Worm (Caenorhabditis elegans) whole organism, young adult: ENCODE data around the gene Y7A5A.1.
A peak's percentile ranks its signal among the peaks of the same experiment; 100 is the strongest.

ENCODE experiments used
- B0019.2 ChIP-seq: fragments of 200-800 bp; sonication (Bioruptor generic); conservative IDR thresholded peaks from 2 replicates; pipeline ENCODE4 v1.3.6; 2022; ENCODE audit warnings: missing genetic modification reagents, missing genetic modification characterization, missing compliant biosample characterization
- B0035.1 ChIP-seq: sonication (generic microtip); optimal IDR thresholded peaks from 2 replicates; lab custom pipeline; 2016; ENCODE audit warnings: missing genetic modification characterization, mild to moderate bottlenecking, missing compliant biosample characterization, missing genotype, missing genetic modification reagents
- B0336.3 ChIP-seq: fragments of 200-800 bp; sonication (Bioruptor generic); IDR thresholded peaks from 2 replicates; pipeline ENCODE4 v1.3.6; 2022; ENCODE audit warnings: missing genetic modification characterization, missing compliant biosample characterization
- D2030.7 ChIP-seq: fragments of 200-800 bp; sonication (Bioruptor generic); IDR thresholded peaks from 2 replicates; pipeline ENCODE4 v1.3.6; 2022; ENCODE audit warnings: missing genetic modification reagents, missing genetic modification characterization, missing compliant biosample characterization
- F22D6.2 ChIP-seq: sonication (generic microtip); optimal IDR thresholded peaks from 2 replicates; lab custom pipeline; 2016; ENCODE audit warnings: mild to moderate bottlenecking, missing genetic modification characterization, missing compliant biosample characterization
- F33H1.4 ChIP-seq: fragments of 200-800 bp; sonication (Bioruptor generic); IDR thresholded peaks from 2 replicates; pipeline ENCODE4 v1.3.6; 2022; ENCODE audit warnings: missing genetic modification reagents, missing genetic modification characterization, missing compliant biosample characterization
- F39B2.1 ChIP-seq: fragments of 200-800 bp; sonication (Bioruptor generic); IDR thresholded peaks from 2 replicates; pipeline ENCODE4 v1.3.6; 2022; ENCODE audit warnings: missing genetic modification reagents, missing genetic modification characterization, missing compliant biosample characterization
- F49E8.2 ChIP-seq: sonication (generic microtip); optimal IDR thresholded peaks from 3 replicates; lab custom pipeline; 2017; ENCODE audit warnings: missing genetic modification characterization, mild to moderate bottlenecking, missing compliant biosample characterization, antibody characterized with exemption, moderate library complexity; ENCODE audit not compliant: insufficient read depth
- F55B11.4 ChIP-seq: sonication (generic microtip); optimal IDR thresholded peaks from 2 replicates; lab custom pipeline; 2016; ENCODE audit warnings: missing compliant biosample characterization, missing genetic modification characterization, borderline replicate concordance; ENCODE audit not compliant: insufficient read depth
- K11D2.4 ChIP-seq: fragments of 200-800 bp; sonication (Bioruptor generic); IDR thresholded peaks from 2 replicates; pipeline ENCODE4 v1.3.6; 2022; ENCODE audit warnings: missing genetic modification reagents, missing genetic modification characterization, missing compliant biosample characterization
- K12H6.12 ChIP-seq: fragments of 200-800 bp; sonication (Bioruptor generic); optimal IDR thresholded peaks from 2 replicates; lab custom pipeline; 2018; ENCODE audit warnings: mild to moderate bottlenecking, missing genetic modification characterization, missing compliant biosample characterization
- T07F8.4 ChIP-seq: sonication (generic microtip); optimal IDR thresholded peaks from 2 replicates; lab custom pipeline; 2016; ENCODE audit warnings: mild to moderate bottlenecking, missing genetic modification characterization, moderate library complexity, missing compliant biosample characterization
- T26A5.8 ChIP-seq: sonication (generic microtip); optimal IDR thresholded peaks from 2 replicates; lab custom pipeline; 2016; ENCODE audit warnings: missing genetic modification characterization, missing compliant biosample characterization
- ZK185.1 ChIP-seq: sonication (generic microtip); optimal IDR thresholded peaks from 2 replicates; lab custom pipeline; 2016; ENCODE audit warnings: mild to moderate bottlenecking, missing genetic modification characterization, missing compliant biosample characterization; ENCODE audit not compliant: poor library complexity, severe bottlenecking
- akir-1 ChIP-seq: fragments of 200-800 bp; sonication (Bioruptor generic); optimal IDR thresholded peaks from 2 replicates; lab custom pipeline; 2018; ENCODE audit warnings: mild to moderate bottlenecking, missing genetic modification characterization, moderate library complexity, missing compliant biosample characterization
- ama-1 ChIP-seq, 3 experiments: fragments of 150-350 bp in 1 of 3; sonication (generic microtip) in 2 of 3; optimal IDR thresholded peaks; 2 replicates each; lab custom pipeline; 2014 to 2018; ENCODE audit warnings: missing biosample characterization in 2 of 3, missing genetic modification characterization in 2 of 3, missing genetic modification reagents in 2 of 3
- ccch-3 ChIP-seq: fragments of 200-800 bp; sonication (Bioruptor generic); optimal IDR thresholded peaks from 2 replicates; lab custom pipeline; 2018; ENCODE audit warnings: mild to moderate bottlenecking, missing genetic modification characterization, missing compliant biosample characterization
- ceh-100 ChIP-seq: fragments of 200-800 bp; sonication (Bioruptor generic); IDR thresholded peaks from 2 replicates; pipeline ENCODE4 v1.3.6; 2022; ENCODE audit warnings: missing genetic modification reagents, missing genetic modification characterization, missing compliant biosample characterization
- die-1 ChIP-seq: sonication (generic microtip); optimal IDR thresholded peaks from 2 replicates; lab custom pipeline; 2016; ENCODE audit warnings: missing genotype, mild to moderate bottlenecking, missing genetic modification characterization, missing compliant biosample characterization
- efl-1 ChIP-seq: fragments of 150-350 bp; optimal IDR thresholded peaks from 2 replicates; lab custom pipeline; 2014; ENCODE audit warnings: missing biosample characterization, missing genetic modification reagents, missing genetic modification characterization
- egl-44 ChIP-seq: fragments of 200-800 bp; sonication (Bioruptor generic); IDR thresholded peaks from 2 replicates; pipeline ENCODE4 v1.3.6; 2022; ENCODE audit warnings: missing genetic modification reagents, missing genetic modification characterization, missing compliant biosample characterization
- gei-17 ChIP-seq: fragments of 200-800 bp; sonication (Bioruptor generic); optimal IDR thresholded peaks from 2 replicates; lab custom pipeline; 2018; ENCODE audit warnings: mild to moderate bottlenecking, missing genetic modification characterization, missing compliant biosample characterization
- hlh-26 ChIP-seq: fragments of 200-800 bp; sonication (Bioruptor generic); conservative IDR thresholded peaks from 2 replicates; pipeline ENCODE4 v1.3.6; 2022; ENCODE audit warnings: missing genetic modification reagents, missing genetic modification characterization, missing compliant biosample characterization
- hmg-20 ChIP-seq: fragments of 200-800 bp; sonication (Bioruptor generic); IDR thresholded peaks from 2 replicates; pipeline ENCODE4 v1.3.6; 2022; ENCODE audit warnings: missing genetic modification reagents, missing genetic modification characterization, missing compliant biosample characterization
- let-607 ChIP-seq, 2 experiments: fragments of 200-800 bp in 1 of 2; sonication (Bioruptor generic) in 1 of 2; sonication (generic microtip) in 1 of 2; optimal IDR thresholded peaks; 2 replicates each; lab custom pipeline; 2016 to 2018; ENCODE audit warnings: mild to moderate bottlenecking in 2 of 2, missing compliant biosample characterization in 2 of 2, missing genetic modification characterization in 2 of 2, moderate library complexity in 2 of 2, missing genotype in 1 of 2
- lin-26 ChIP-seq: fragments of 200-800 bp; sonication (Bioruptor generic); IDR thresholded peaks from 2 replicates; pipeline ENCODE4 v1.3.6; 2022; ENCODE audit warnings: missing genetic modification reagents, missing genetic modification characterization, missing compliant biosample characterization
- lin-54 ChIP-seq: fragments of 200-800 bp; sonication (Bioruptor generic); optimal IDR thresholded peaks from 2 replicates; lab custom pipeline; 2018; ENCODE audit warnings: mild to moderate bottlenecking, missing genetic modification characterization, missing compliant biosample characterization
- lsy-27 ChIP-seq: sonication (generic microtip); optimal IDR thresholded peaks from 2 replicates; lab custom pipeline; 2017; ENCODE audit warnings: missing genetic modification characterization, mild to moderate bottlenecking, missing compliant biosample characterization, antibody characterized with exemption, missing genotype, borderline replicate concordance; ENCODE audit not compliant: insufficient read depth
- madf-10 ChIP-seq: sonication (generic microtip); optimal IDR thresholded peaks from 2 replicates; lab custom pipeline; 2016; ENCODE audit warnings: mild to moderate bottlenecking, missing genetic modification characterization, missing compliant biosample characterization
- madf-6 ChIP-seq: fragments of 200-800 bp; sonication (Bioruptor generic); IDR thresholded peaks from 2 replicates; pipeline ENCODE4 v1.3.6; 2022; ENCODE audit warnings: missing genetic modification reagents, missing genetic modification characterization, missing compliant biosample characterization
- madf-8 ChIP-seq: fragments of 200-800 bp; sonication (Bioruptor generic); conservative IDR thresholded peaks from 2 replicates; pipeline ENCODE4 v1.3.6; 2022; ENCODE audit warnings: missing genetic modification reagents, missing genetic modification characterization, missing compliant biosample characterization
- mcd-1 ChIP-seq: fragments of 200-800 bp; sonication (Bioruptor generic); IDR thresholded peaks from 2 replicates; pipeline ENCODE4 v1.3.6; 2022; ENCODE audit warnings: missing genetic modification reagents, missing genetic modification characterization, missing compliant biosample characterization
- nfyb-1 ChIP-seq: fragments of 200-800 bp; sonication (Bioruptor generic); IDR thresholded peaks from 2 replicates; pipeline ENCODE4 v1.3.6; 2022; ENCODE audit warnings: missing genetic modification reagents, missing genetic modification characterization, missing compliant biosample characterization
- nhr-179 ChIP-seq: sonication (generic microtip); optimal IDR thresholded peaks from 2 replicates; lab custom pipeline; 2016; ENCODE audit warnings: mild to moderate bottlenecking, missing genetic modification characterization, missing compliant biosample characterization
- rcor-1 ChIP-seq: fragments of 200-800 bp; sonication (Bioruptor generic); IDR thresholded peaks from 2 replicates; pipeline ENCODE4 v1.3.6; 2022; ENCODE audit warnings: missing genetic modification reagents, missing genetic modification characterization, missing compliant biosample characterization
- rec-8 ChIP-seq, 2 experiments: sonication (generic microtip); optimal IDR thresholded peaks; 2 replicates each; lab custom pipeline; 2016; ENCODE audit warnings: mild to moderate bottlenecking in 2 of 2, missing genetic modification characterization in 2 of 2, missing genetic modification reagents in 2 of 2, missing genotype in 2 of 2, missing biosample characterization in 1 of 2, missing compliant biosample characterization in 1 of 2, moderate library complexity in 1 of 2
- sdz-38 ChIP-seq: sonication (generic microtip); optimal IDR thresholded peaks from 2 replicates; lab custom pipeline; 2016; ENCODE audit warnings: missing genotype, missing genetic modification characterization, missing compliant biosample characterization
- sea-2 ChIP-seq: fragments of 200-800 bp; sonication (Bioruptor generic); IDR thresholded peaks from 2 replicates; pipeline ENCODE4 v1.3.6; 2022; ENCODE audit warnings: missing genetic modification characterization, missing compliant biosample characterization
- snpc-1.1 ChIP-seq: sonication (generic microtip); optimal IDR thresholded peaks from 2 replicates; lab custom pipeline; 2017; ENCODE audit warnings: missing genetic modification characterization, mild to moderate bottlenecking, missing compliant biosample characterization, antibody characterized with exemption, moderate library complexity, missing genotype, missing genetic modification reagents; ENCODE audit not compliant: insufficient read depth
- snpc-4 ChIP-seq, 5 experiments: fragments of 150-350 bp in 1 of 5; sonication (generic microtip) in 4 of 5; optimal IDR thresholded peaks; 2 replicates each; lab custom pipeline; 2014 to 2018; ENCODE audit warnings: missing genetic modification characterization in 5 of 5, missing biosample characterization in 3 of 5, antibody characterized with exemption in 2 of 5, mild to moderate bottlenecking in 2 of 5, missing compliant biosample characterization in 2 of 5, missing genotype in 2 of 5, moderate library complexity in 2 of 5, missing genetic modification reagents in 1 of 5
- somi-1 ChIP-seq: fragments of 200-800 bp; sonication (Bioruptor generic); optimal IDR thresholded peaks from 2 replicates; lab custom pipeline; 2018; ENCODE audit warnings: mild to moderate bottlenecking, missing genetic modification characterization, missing compliant biosample characterization
- sptf-2 ChIP-seq: fragments of 200-800 bp; sonication (Bioruptor generic); optimal IDR thresholded peaks from 2 replicates; lab custom pipeline; 2018; ENCODE audit warnings: mild to moderate bottlenecking, missing genetic modification characterization, missing compliant biosample characterization
- unc-130 ChIP-seq: sonication (generic microtip); optimal IDR thresholded peaks from 2 replicates; lab custom pipeline; 2016; ENCODE audit warnings: missing genetic modification reagents, missing genetic modification characterization, missing compliant biosample characterization
- unc-62 ChIP-seq: fragments of 150-350 bp; optimal IDR thresholded peaks from 2 replicates; lab custom pipeline; 2014; ENCODE audit warnings: missing biosample characterization, missing genetic modification reagents, missing genetic modification characterization
- xnd-1 ChIP-seq: sonication (generic microtip); optimal IDR thresholded peaks from 2 replicates; lab custom pipeline; 2016; ENCODE audit warnings: missing genotype, missing genetic modification reagents, missing genetic modification characterization, missing compliant biosample characterization
- ztf-26 ChIP-seq: sonication (generic microtip); optimal IDR thresholded peaks from 2 replicates; lab custom pipeline; 2017; ENCODE audit warnings: missing genetic modification characterization, missing compliant biosample characterization
- ztf-3 ChIP-seq: fragments of 200-800 bp; sonication (Bioruptor generic); optimal IDR thresholded peaks from 2 replicates; lab custom pipeline; 2018; ENCODE audit warnings: mild to moderate bottlenecking, missing genetic modification characterization, missing compliant biosample characterization

The Y7A5A.1 gene

DNA sequence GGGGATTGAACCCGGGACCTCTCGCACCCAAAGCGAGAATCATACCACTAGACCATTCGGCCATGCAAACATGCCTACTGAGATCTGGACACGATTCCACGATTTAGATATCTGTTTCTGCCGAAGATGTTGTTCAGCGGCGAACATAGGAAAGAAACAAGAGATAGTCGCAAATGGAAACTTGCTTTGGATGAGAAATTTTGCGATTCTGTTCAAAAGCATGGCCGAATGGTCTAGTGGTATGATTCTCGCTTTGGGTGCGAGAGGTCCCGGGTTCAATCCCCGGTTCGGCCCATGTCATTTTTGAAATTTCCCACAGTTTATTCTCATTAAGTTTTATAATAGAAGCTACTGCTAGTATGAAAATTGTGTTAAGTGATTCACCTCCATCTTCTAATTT is 25.3 kb upstream of the Y7A5A.1 start (continued):
- TF ChIP-seq ceh-100 (GFP tag; lab: Robert Waterston, UW) (no peak), ama-1 (optimal IDR thresholded peaks at IDR 0.05; lab: Kevin White, UChicago) (no peak), ama-1 (GFP tag; optimal IDR thresholded peaks at IDR 0.05; lab: Kevin White, UChicago) (no peak), F49E8.2 (tag; lab: Kevin White, UChicago) (no peak), sdz-38 (tag; lab: Kevin White, UChicago) (no peak), K11D2.4 (no peak), nfyb-1 (GFP tag; lab: Robert Waterston, UW) (no peak), hlh-26 (GFP tag; lab: Robert Waterston, UW) (no peak), ccch-3 (GFP tag; lab: Kevin White, UChicago) (no peak), egl-44 (GFP tag; lab: Robert Waterston, UW) (no peak), nhr-179 (tag; lab: Kevin White, UChicago) (no peak), F39B2.1 (GFP tag; lab: Robert Waterston, UW) (no peak), unc-62 (no peak), let-607 (tag; optimal IDR thresholded peaks at IDR 0.05; lab: Kevin White, UChicago) (no peak), madf-10 (tag; lab: Kevin White, UChicago) (no peak), ztf-3 (GFP tag; lab: Kevin White, UChicago) (no peak), D2030.7 (GFP tag; lab: Robert Waterston, UW) (peak; percentile 49; the same call in 1 of the 2 replicates), hmg-20 (GFP tag; lab: Robert Waterston, UW) (no peak), sea-2 (GFP tag; lab: Robert Waterston, UW) (no peak), akir-1 (no peak), ztf-26 (tag; lab: Kevin White, UChicago) (peak; percentile 78), ZK185.1 (tag; lab: Kevin White, UChicago) (no peak), xnd-1 (tag; lab: Kevin White, UChicago) (no peak), F33H1.4 (no peak), sptf-2 (GFP tag; lab: Kevin White, UChicago) (no peak), snpc-4 (GFP tag; optimal IDR thresholded peaks at IDR 0.05; lab: Kevin White, UChicago) (peak; percentile 35), snpc-4 (tag; optimal IDR thresholded peaks at IDR 0.05; lab: Kevin White, UChicago) (peak in 1 of 4 experiments; percentile 70), snpc-1.1 (tag; lab: Kevin White, UChicago) (no peak), somi-1 (GFP tag; lab: Kevin White, UChicago) (no peak), efl-1 (GFP tag; lab: Kevin White, UChicago) (no peak), B0035.1 (tag; lab: Kevin White, UChicago) (no peak), rec-8 (tag; optimal IDR thresholded peaks at IDR 0.05; lab: Kevin White, UChicago) (no peak), mcd-1 (GFP tag; lab: Robert Waterston, UW) (0 out of 2 replicates have a peak, but pooled peaks have one; percentile 23), F22D6.2 (no peak), lsy-27 (tag; lab: Kevin White, UChicago) (no peak), T07F8.4 (no peak), madf-8 (GFP tag; lab: Robert Waterston, UW) (no peak), madf-6 (GFP tag; lab: Robert Waterston, UW) (0 out of 2 replicates have a peak, but pooled peaks have one; percentile 25), lin-54 (GFP tag; lab: Kevin White, UChicago) (no peak), rcor-1 (GFP tag; lab: Robert Waterston, UW) (no peak), unc-130 (GFP tag; lab: Kevin White, UChicago) (no peak), K12H6.12 (tag; lab: Kevin White, UChicago) (no peak), F55B11.4 (tag; lab: Kevin White, UChicago) (no peak), die-1 (peak; percentile 11), B0019.2 (GFP tag; lab: Robert Waterston, UW) (no peak), B0336.3 (GFP tag; lab: Robert Waterston, UW) (no peak), gei-17 (GFP tag; lab: Kevin White, UChicago) (no peak), T26A5.8 (no peak), lin-26 (GFP tag; lab: Robert Waterston, UW) (peak; percentile 70; the same call in 1 of the 2 replicates)
